Worm (Caenorhabditis elegans) whole organism, L2 larva: ENCODE results near the gene dos-1.

Experiments used
- R02D3.7 ChIP-seq: fragments of 150-350 bp; optimal IDR thresholded peaks from 2 replicates; lab custom pipeline; 2014; ENCODE audit warnings: missing biosample characterization, missing genetic modification characterization
- blmp-1 ChIP-seq: sonication (generic microtip); optimal IDR thresholded peaks from 2 replicates; lab custom pipeline; 2017; ENCODE audit warnings: missing genetic modification characterization, mild to moderate bottlenecking, missing compliant biosample characterization, antibody characterized with exemption, moderate library complexity; ENCODE audit not compliant: insufficient read depth
- lsy-2 ChIP-seq, 2 experiments: fragments of 150-350 bp in 1 of 2; sonication (generic microtip) in 1 of 2; optimal IDR thresholded peaks; 2 replicates each; lab custom pipeline; 2014 to 2017; ENCODE audit warnings: missing biosample characterization in 2 of 2, missing genetic modification characterization in 2 of 2
- nhr-11 ChIP-seq: fragments of 150-350 bp; optimal IDR thresholded peaks from 2 replicates; lab custom pipeline; 2014; ENCODE audit warnings: missing biosample characterization, missing genetic modification characterization
- peb-1 ChIP-seq: fragments of 150-350 bp; optimal IDR thresholded peaks from 2 replicates; lab custom pipeline; 2014; ENCODE audit warnings: missing biosample characterization, missing genetic modification characterization
- snpc-4 ChIP-seq: fragments of 150-350 bp; optimal IDR thresholded peaks from 2 replicates; lab custom pipeline; 2014; ENCODE audit warnings: missing biosample characterization, missing genetic modification characterization

DNA sequence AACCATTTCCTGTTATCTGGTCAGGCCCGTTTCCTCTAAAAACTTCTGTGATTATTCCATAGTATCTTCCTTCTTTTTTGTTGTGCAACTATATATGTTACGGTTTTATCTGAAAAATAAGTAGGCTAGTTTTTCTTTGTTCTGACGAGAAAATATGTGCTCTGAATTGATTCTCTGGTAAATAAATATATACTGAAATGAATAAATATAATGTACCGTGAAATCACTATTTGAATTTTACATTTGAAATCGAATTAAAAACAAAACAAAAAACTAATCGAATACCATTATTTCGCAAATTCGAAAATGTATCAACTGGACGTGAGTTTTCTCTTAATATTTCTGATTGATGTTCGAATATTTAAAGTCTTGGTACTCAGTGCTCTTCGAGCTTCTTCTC is 26.8 kb downstream of the dos-1 start, which contains the start of gene ZK512.10:
- TF ChIP-seq nhr-11 (tag; lab: Kevin White, UChicago) = no peak
- no peak for TF ChIP-seq snpc-4 (tag; lab: Kevin White, UChicago)
- no peak for TF ChIP-seq lsy-2 (tag; optimal IDR thresholded peaks at IDR 0.05; lab: Kevin White, UChicago)
- TF ChIP-seq peb-1 = no peak
- TF ChIP-seq blmp-1 = no peak
- TF ChIP-seq R02D3.7 (tag; lab: Kevin White, UChicago) = no peak
